Fruit fly (Drosophila melanogaster) whole organism, wandering third instar larva: ENCODE results near the gene hb.

Source experiments
- CG9705 ChIP-seq: fragments of 200-800 bp; sonication (Bioruptor generic); optimal IDR thresholded peaks from 2 replicates; lab custom pipeline; 2018; ENCODE audit warnings: missing biosample characterization, mild to moderate bottlenecking, missing genetic modification characterization
- OdsH ChIP-seq: fragments of 200-800 bp; sonication (Bioruptor generic); optimal IDR thresholded peaks from 2 replicates; lab custom pipeline; 2016; ENCODE audit warnings: missing biosample characterization, mild to moderate bottlenecking, missing genetic modification characterization
- dl ChIP-seq, 2 experiments: fragments of 175-275, 200-275 bp in 1 of 2; fragments of 200-275 bp in 1 of 2; sonication (Bioruptor generic); optimal IDR thresholded peaks; lab custom pipeline; 2018; ENCODE audit warnings: mild to moderate bottlenecking in 2 of 2, missing biosample characterization in 2 of 2, missing genetic modification characterization in 2 of 2, moderate library complexity in 2 of 2; ENCODE audit not compliant: partially characterized antibody in 2 of 2, insufficient read depth in 1 of 2
- psq ChIP-seq: fragments of 200-800 bp; sonication (Bioruptor generic); optimal IDR thresholded peaks from 3 replicates; lab custom pipeline; 2017; ENCODE audit warnings: missing biosample characterization, mild to moderate bottlenecking, missing genetic modification characterization, moderate library complexity

DNA sequence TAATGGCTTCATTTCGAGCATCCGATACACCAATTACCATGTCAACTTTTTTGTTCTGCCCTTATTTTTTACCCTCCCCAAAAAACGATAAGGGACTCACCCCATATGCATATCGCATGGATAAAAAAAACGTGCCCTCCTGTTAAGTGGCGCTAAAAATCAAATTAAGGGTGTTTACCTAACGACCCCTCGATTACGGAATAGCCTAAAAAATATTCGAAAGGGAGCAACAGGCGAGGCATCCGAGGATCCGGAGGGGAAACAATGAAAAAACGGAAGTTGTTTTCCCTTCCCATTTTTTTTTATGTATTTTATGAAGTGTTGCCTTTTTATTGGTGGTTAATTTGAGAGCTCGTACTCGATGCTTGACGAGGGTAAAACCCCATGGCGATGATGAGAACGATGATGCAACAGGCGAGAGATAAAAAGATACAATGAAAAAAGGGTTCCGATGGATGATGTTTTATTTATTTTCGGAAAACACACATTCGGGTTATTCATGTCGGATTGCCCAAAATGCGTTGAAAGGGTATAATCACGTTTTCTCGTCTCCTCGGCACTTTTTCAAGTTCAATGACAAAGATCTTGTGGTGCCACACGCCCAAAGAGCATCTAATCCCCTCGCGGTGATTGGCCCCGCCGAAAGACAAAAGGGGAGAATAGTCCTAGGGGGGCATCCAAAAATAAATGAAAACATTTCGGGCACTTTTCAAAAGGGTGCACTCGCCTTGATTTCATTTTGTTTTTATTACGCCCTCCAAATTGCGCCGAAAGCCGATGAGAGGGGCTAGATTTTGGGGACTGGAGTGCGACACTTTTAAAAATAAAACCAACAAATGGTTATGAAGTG is 13.1 kb downstream of the hb start, which contains the start of gene CG44227:
- TF ChIP-seq psq, result no peak
- no peak for TF ChIP-seq CG9705 (GFP tag; lab: Kevin White, UChicago)
- TF ChIP-seq OdsH (GFP tag; lab: Kevin White, UChicago), result no peak
- no peak for TF ChIP-seq dl (GFP tag; optimal IDR thresholded peaks at IDR 0.05; lab: Kevin White, UChicago; ENCODE audit: insufficient read depth in 1 of 2, partially characterized antibody in 2 of 2)
